Worm (Caenorhabditis elegans): ENCODE data around the gene dhs-22.

DNA sequence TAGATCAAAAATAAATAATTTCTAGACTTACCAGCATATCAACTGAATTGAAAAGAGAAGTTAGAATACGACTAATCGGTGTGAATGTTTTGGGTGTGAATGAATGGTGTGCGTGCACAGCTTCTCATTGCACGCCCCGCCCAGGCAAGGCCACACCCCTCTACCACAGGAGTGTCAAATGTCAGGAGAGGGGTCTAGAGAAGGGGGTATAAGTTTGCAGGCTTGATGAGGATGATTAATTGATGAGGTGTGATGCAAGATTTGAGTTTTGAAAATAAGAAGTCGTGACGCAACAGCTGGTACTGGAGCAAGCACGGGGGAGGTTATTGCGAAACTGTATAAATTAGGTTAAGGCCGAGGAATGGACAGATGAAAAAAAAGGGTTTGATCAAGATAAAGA, 11.0 kb upstream of the dhs-22 start, which contains the start of gene egl-1:
- TF ChIP-seq aha-1 (tag; optimal IDR thresholded peaks at IDR 0.05) = no peak
- TF ChIP-seq zag-1 (tag; optimal IDR thresholded peaks at IDR 0.05) = no peak
- no peak for TF ChIP-seq lir-3 (tag; optimal IDR thresholded peaks at IDR 0.05; ENCODE audit: poor library complexity)
- TF ChIP-seq vab-15 (tag; optimal IDR thresholded peaks at IDR 0.05) = no peak
- TF ChIP-seq nhr-47 (tag; optimal IDR thresholded peaks at IDR 0.05) = no peak
- TF ChIP-seq nhr-237 (tag; optimal IDR thresholded peaks at IDR 0.05) = no peak
- TF ChIP-seq ztf-4 (tag; optimal IDR thresholded peaks at IDR 0.05) = no peak
